Fruit fly (Drosophila melanogaster) S2 (cell line): ENCODE results near the gene Dok.

Experiments used
- CG8478 ChIP-seq: fragments of >200 bp; optimal IDR thresholded peaks from 2 replicates; lab custom pipeline; 2018
- CTCF ChIP-seq, 2 experiments: fragments of >200 bp; optimal IDR thresholded peaks; 2 replicates each; lab custom pipeline; 2018

Dok gene

DNA sequence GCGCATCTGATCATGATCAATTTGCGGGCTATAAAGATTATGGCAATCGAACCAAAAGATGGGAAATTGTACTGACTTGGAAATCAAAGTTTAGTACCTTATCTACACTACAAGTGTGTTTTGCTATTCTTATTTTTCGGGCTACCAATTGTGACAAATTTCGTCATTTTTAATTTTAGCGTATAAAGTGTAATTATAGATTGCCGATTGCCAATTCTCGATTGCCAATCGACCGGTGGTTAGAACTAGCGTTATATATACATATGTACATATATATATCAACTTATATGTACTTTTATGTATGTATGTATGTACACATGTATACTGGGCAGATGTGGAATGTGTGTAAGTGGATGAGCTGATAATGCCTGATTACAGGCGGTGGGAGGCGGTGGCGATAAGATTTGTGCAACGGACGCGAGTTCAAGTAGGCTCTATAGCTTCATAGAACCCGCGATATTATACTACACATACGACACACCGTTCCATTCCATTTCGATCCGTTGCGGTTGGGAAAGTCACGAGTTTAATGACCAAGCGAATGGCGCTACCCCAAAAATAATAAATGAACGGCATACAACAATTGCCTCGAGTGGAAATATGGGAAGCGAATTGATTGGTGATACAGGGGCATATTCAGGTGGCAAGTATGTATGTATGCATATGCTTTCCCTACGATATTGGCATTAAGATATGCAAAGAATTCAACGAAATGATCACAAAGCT, 7.9 kb upstream of the Dok start:
- TF ChIP-seq CG8478 (lab: Kevin White, UChicago) (no peak), CTCF (optimal IDR thresholded peaks at IDR 0.05; lab: Kevin White, UChicago) (no peak)

DNA sequence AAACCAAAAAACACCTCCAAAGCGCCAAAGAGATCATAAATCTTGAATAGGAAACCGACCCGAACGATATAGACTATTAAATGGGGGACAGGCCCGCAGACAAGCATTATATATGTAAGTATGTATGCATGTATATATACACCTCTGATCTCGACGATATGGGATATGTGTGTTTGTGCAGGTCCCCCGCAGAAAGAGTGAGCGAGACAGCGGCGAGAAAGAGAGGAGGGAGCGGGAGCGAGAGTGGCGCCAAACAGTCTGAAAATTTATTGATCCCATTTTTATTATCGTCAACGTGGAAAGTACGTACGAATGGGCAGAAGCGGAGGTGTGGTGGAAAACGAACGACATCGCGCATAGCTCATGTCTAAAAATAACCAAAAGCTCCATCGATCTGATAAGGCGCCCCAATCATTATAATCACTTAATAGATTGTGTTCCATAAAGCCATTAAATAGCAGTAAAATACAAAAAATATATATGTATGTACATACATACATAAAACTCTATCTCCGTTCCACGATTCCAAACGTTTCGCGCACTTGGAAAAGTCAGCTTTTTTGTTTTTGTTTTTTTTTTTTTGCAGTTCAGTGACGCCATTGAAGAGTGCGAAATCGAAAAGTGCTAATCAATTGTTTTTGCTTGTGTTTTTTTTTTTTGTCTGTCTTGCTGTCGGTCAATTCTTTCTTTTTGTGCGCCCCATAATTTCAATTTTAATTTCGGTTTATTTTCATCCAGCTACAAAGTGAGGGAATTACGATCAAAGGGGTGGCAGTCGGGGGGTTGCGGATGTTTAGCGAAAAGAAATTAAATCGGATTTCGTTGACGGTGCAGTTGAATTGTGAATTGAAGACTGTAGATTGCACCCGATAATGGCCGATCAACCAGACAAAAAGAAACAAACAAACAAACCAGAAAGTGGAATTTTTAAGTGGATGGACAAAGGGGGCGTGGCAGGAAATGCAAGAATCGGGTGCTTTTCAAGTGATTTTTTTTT, 6.5 kb upstream of the Dok start:
- TF ChIP-seq CTCF (optimal IDR thresholded peaks at IDR 0.05; lab: Kevin White, UChicago) (no peak), CG8478 (lab: Kevin White, UChicago) (no peak)

dm6 chrX:7318464-7318863, 5.5 kb upstream of the Dok start:
- no peak for TF ChIP-seq CTCF (optimal IDR thresholded peaks at IDR 0.05; lab: Kevin White, UChicago)
- TF ChIP-seq CG8478 (lab: Kevin White, UChicago), result no peak

DNA sequence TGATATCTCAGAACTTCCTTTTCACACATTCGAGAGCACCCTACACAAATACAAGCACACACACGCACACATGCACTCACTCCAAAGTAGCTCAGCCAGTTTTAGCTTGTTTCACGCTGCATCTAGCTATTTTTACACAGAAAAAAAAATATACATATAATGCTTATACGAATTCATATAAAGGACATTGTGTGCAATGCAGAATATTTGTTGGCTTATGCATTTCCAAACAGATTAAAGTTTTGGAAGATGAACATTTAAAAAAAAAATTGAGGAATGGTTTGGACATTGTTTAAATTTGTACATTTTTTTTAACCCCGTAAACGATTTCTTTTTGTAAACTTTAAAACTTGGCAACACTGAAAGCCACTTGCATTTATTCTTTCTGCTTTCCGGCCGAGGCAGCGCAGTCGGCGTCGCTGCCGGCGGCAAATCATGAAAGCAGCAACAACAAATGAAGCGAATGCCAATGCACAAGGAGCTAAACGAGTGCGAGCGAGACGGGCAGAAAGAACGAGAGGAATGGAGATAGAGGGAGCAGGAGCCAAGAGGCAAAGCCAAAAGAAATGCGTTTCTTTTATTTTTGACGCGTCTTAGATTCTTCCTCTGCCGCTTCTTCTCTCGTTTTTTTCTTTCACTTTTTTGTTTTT, 4.8 kb upstream of the Dok start:
- TF ChIP-seq CG8478 (lab: Kevin White, UChicago) (no peak), CTCF (optimal IDR thresholded peaks at IDR 0.05; lab: Kevin White, UChicago) (no peak)

DNA sequence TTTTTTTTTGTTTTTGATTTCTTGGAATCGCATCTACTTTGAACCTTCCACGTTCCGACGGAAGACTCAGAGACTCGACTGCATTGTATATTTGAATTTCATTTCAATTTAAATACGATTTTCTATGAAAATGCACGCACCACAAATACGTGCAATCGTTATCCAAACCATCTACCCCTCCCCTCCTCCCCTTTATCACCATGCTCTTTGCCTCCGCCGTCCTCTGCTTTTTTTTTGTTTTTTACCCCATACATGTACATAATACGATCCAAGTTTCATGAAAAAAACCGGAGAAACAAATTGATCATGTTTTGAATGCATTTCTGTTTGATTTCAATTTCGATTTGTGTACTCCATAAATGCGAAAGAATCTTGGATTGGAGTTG, 4.3 kb upstream of the Dok start:
- no peak for TF ChIP-seq CG8478 (lab: Kevin White, UChicago)
- no peak for TF ChIP-seq CTCF (optimal IDR thresholded peaks at IDR 0.05; lab: Kevin White, UChicago)

DNA sequence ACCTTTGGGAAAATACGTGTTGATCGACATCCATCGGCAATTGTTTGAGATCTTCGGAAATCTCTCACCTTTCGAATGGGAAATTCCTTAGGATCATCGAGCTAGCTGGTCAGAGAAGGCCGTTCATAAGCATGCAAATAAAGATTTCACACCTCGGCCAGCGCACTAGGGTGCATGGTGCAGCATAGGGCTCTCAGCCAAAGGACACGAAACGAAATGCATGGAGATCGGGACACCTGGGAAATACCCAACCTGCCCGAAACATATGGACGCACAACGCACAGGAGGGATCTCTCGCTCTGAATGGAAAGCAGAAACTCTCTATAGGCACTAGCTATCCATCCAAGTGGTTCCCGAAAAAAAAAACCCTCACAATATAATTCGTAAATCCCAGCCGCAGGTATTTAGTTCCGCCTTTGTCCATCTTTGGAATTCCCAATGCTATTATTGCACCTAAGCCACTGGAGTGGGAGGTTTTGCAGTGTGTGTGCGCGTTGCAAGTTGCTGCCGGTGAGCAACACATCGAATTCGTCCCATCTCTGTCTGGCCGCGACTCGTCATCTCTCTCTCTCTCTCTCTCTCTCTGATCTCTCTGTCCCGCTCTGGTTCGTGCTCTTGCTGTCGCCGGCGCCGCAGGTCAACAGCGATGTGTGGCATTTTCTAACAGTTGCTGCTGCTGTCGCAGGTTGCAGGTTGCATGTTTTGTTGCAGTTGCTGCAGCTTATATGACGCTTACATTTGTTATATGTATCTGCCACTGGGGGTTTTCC, 3.4 kb upstream of the Dok start:
- TF ChIP-seq CG8478 (lab: Kevin White, UChicago), result no peak
- peak in 1 of 2 experiments; percentile 41 for TF ChIP-seq CTCF (optimal IDR thresholded peaks at IDR 0.05; lab: Kevin White, UChicago)

DNA sequence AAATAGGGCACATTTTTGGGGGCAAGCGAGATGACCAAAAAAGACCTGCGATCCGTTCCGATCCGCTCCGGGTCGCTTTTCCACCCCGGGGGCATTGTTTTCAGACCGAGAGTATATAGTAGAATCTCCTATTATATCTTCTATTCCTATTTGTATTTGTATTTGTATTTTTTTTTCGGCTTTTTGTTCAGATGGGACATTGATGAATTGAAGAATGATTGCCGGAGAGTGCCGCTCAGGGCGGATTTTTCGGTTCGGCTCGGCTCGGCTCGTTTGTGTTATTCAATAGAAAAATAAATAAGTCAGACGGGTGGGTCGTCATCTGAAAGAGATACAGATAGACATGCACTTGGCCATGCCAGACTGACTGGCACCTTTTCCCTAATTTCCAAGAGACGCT, 2.2 kb upstream of the Dok start:
- TF ChIP-seq CTCF (optimal IDR thresholded peaks at IDR 0.05; lab: Kevin White, UChicago), result no peak
- TF ChIP-seq CG8478 (lab: Kevin White, UChicago), result no peak

dm6 chrX:7324816-7325246, 817 bp downstream of the Dok start:
- TF ChIP-seq CG8478 (lab: Kevin White, UChicago), result no peak
- TF ChIP-seq CTCF (optimal IDR thresholded peaks at IDR 0.05; lab: Kevin White, UChicago), result no peak

- TF ChIP-seq CG8478 (lab: Kevin White, UChicago), result no peak
- no peak for TF ChIP-seq CTCF (optimal IDR thresholded peaks at IDR 0.05; lab: Kevin White, UChicago)
Measured at dm6 chrX:7328746-7329145, 4.7 kb downstream of the Dok start, which contains the start of gene Acsf3. Gene Acsf3, plus strand, starts transcription at chrX:7329046.

DNA sequence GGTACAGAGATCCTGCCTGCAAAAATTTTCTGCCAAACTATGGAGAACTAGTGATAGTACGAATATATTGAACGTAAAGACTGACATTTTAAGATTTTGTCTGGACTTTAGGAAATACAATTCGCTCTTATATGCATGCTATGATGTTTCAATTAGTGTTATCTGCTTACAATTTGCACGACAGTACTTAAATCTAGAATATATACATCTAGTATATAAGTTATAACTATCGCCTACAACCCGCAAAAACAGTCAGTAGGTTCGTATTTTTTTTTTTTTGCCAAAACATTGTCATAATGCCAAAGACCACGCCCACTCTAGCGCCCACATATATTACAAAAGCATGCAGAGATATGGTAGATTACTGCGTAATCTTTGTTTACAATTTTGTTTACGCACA, 8.1 kb downstream of the Dok start, which contains the start of gene CG42780:
TSS of gene CG42780 (minus strand) at position 101 of the 400 bp plus-strand sequence.
- TF ChIP-seq CTCF (optimal IDR thresholded peaks at IDR 0.05; lab: Kevin White, UChicago), result no peak
- no peak for TF ChIP-seq CG8478 (lab: Kevin White, UChicago)

- no peak for TF ChIP-seq CG8478 (lab: Kevin White, UChicago)
- no peak for TF ChIP-seq CTCF (optimal IDR thresholded peaks at IDR 0.05; lab: Kevin White, UChicago)
Measured at dm6 chrX:7332493-7332892, 8.5 kb downstream of the Dok start.

DNA sequence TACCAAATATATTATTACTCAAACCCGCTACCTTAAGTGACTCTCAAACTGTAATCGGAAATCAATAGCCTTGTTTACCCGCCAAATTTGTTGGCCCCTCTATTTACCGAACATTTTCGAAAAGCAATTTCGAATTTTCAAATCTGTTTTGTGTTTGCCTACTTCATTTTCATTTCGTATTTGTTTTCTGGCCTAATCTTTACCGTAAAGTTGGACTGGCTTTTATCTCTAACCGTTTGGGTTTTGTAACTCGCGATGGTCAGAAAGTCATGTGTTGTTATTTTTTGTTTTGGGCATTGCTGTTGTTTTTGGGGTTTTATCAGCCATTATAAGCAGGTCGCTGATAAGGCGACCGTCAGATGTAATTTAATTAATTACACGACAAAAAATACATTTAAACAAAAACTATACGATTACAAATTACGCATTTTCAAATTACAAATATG, 9.3 kb downstream of the Dok start:
- no peak for TF ChIP-seq CTCF (optimal IDR thresholded peaks at IDR 0.05; lab: Kevin White, UChicago)
- no peak for TF ChIP-seq CG8478 (lab: Kevin White, UChicago)

DNA sequence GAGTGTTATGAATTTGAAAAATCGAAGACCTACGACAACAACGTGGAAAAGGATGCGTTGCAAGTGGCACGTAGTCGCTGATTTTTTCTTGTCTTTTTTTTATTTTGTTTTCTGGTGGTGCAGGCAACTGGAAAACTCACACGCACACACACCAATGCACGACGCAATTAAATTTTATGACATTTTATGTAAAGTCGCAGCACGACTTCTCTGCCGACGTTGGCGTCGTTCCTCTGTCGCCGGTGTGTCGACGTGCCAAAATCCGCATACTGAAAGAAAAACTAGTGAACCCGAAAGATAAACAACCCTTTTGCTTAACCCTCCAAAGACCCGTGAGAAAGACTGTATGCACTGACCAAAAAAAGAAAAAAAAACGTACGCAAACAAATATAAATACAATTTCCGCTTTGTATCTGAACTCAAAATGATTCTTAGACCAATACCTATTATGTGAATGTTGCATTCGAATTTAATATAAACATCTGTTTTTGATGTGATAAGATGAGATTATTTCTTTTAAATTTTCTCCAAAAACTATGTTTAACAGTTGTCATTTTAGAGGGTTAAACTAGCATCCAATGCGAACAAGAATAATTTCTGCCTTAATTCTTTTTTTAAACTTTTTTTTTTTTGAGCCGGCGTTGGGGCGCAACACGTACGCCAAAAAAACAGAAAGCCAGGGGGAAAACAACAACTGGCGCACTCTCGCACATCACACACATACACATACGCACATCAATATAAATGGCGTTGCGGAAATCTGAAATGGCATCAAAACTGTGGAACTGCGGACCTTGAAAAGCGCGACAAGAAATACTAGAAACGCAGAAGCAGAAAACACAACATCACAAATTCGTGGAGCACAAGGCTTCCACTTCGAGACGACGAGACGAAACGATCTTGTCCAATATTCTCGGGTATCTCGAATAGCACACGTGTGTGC, 10.1 kb downstream of the Dok start:
- TF ChIP-seq CTCF (optimal IDR thresholded peaks at IDR 0.05; lab: Kevin White, UChicago) (no peak), CG8478 (lab: Kevin White, UChicago) (no peak)
